Fruit fly (Drosophila melanogaster) whole organism, embryonic: ENCODE results near the gene CG31231.

ENCODE experiments used
- Abd-B ChIP-seq: fragments of 200-800 bp; sonication (Bioruptor generic); optimal IDR thresholded peaks from 2 replicates; lab custom pipeline; 2018; ENCODE audit warnings: missing biosample characterization, mild to moderate bottlenecking, missing genetic modification characterization, moderate library complexity
- BEAF-32 ChIP-seq: fragments of 200-800 bp; sonication (Bioruptor generic); optimal IDR thresholded peaks from 3 replicates; lab custom pipeline; 2017; ENCODE audit warnings: missing biosample characterization, missing genetic modification characterization, mild to moderate bottlenecking, moderate library complexity, missing genetic modification reagents
- CG10267 ChIP-seq: fragments of 200-800 bp; sonication (Bioruptor generic); optimal IDR thresholded peaks from 2 replicates; lab custom pipeline; 2018; ENCODE audit warnings: missing biosample characterization, mild to moderate bottlenecking, missing genetic modification characterization, moderate library complexity
- CG12155 ChIP-seq: fragments of 200-800 bp; sonication (Bioruptor generic); optimal IDR thresholded peaks from 3 replicates; lab custom pipeline; 2016; ENCODE audit warnings: missing biosample characterization, missing genetic modification characterization
- CG12391 ChIP-seq: fragments of 200-800 bp; sonication (Bioruptor generic); optimal IDR thresholded peaks from 3 replicates; lab custom pipeline; 2018; ENCODE audit warnings: missing biosample characterization, mild to moderate bottlenecking, missing genetic modification characterization, moderate library complexity
- CG12659 ChIP-seq: fragments of 200-800 bp; sonication (Bioruptor generic); optimal IDR thresholded peaks from 3 replicates; lab custom pipeline; 2017; ENCODE audit warnings: mild to moderate bottlenecking, missing biosample characterization, missing genetic modification reagents, missing genetic modification characterization
- CG13775 ChIP-seq: fragments of 200-800 bp; sonication (Bioruptor generic); optimal IDR thresholded peaks from 3 replicates; lab custom pipeline; 2017; ENCODE audit warnings: missing biosample characterization, mild to moderate bottlenecking, missing genetic modification characterization
- CG15514 ChIP-seq: fragments of 200-800 bp; sonication (Bioruptor generic); optimal IDR thresholded peaks from 3 replicates; lab custom pipeline; 2017; ENCODE audit warnings: missing biosample characterization, missing genetic modification characterization, mild to moderate bottlenecking, moderate library complexity, missing genetic modification reagents
- CG17802 ChIP-seq: fragments of 200-800 bp; sonication (Bioruptor generic); optimal IDR thresholded peaks from 2 replicates; lab custom pipeline; 2018; ENCODE audit warnings: missing biosample characterization, mild to moderate bottlenecking, missing genetic modification characterization, moderate library complexity
- CG17829 ChIP-seq: fragments of 200-800 bp; optimal IDR thresholded peaks from 2 replicates; lab custom pipeline; 2019; ENCODE audit warnings: missing biosample characterization, mild to moderate bottlenecking, missing genetic modification characterization, moderate library complexity
- CG18011 ChIP-seq: fragments of 200-800 bp; sonication (Bioruptor generic); optimal IDR thresholded peaks from 2 replicates; lab custom pipeline; 2017; ENCODE audit warnings: missing biosample characterization, missing genetic modification characterization, mild to moderate bottlenecking, moderate library complexity, missing genotype
- CG2120 ChIP-seq: fragments of 200-800 bp; sonication (Bioruptor generic); optimal IDR thresholded peaks from 3 replicates; lab custom pipeline; 2016; ENCODE audit warnings: missing biosample characterization, missing genetic modification characterization
- CG30020 ChIP-seq: fragments of 200-800 bp; optimal IDR thresholded peaks from 2 replicates; lab custom pipeline; 2019; ENCODE audit warnings: missing biosample characterization, mild to moderate bottlenecking, missing genetic modification characterization, moderate library complexity
- CG30403 ChIP-seq: fragments of 200-800 bp; sonication (Bioruptor generic); optimal IDR thresholded peaks from 3 replicates; lab custom pipeline; 2016; ENCODE audit warnings: missing biosample characterization, missing genetic modification characterization
- CG43689 ChIP-seq: fragments of 200-800 bp; sonication (Bioruptor generic); IDR thresholded peaks from 2 replicates; pipeline ENCODE4 v1.3.6; 2022; ENCODE audit warnings: missing biosample characterization, missing genetic modification characterization
- CG4424 ChIP-seq: fragments of 200-800 bp; sonication (Bioruptor generic); optimal IDR thresholded peaks from 3 replicates; lab custom pipeline; 2016; ENCODE audit warnings: missing biosample characterization, missing genetic modification characterization
- CG6765 ChIP-seq: fragments of 200-800 bp; sonication (Bioruptor generic); optimal IDR thresholded peaks from 3 replicates; lab custom pipeline; 2017; ENCODE audit warnings: missing biosample characterization, mild to moderate bottlenecking, missing genetic modification characterization
- CG7357 ChIP-seq: fragments of 200-800 bp; sonication (Bioruptor generic); IDR thresholded peaks from 3 replicates; pipeline ENCODE4 v1.3.6; 2022; ENCODE audit warnings: missing biosample characterization, missing genetic modification characterization
- CG7745 ChIP-seq: fragments of 200-800 bp; sonication (Bioruptor generic); optimal IDR thresholded peaks from 2 replicates; lab custom pipeline; 2018; ENCODE audit warnings: missing biosample characterization, mild to moderate bottlenecking, missing genetic modification characterization, moderate library complexity
- CG8089 ChIP-seq: fragments of 200-800 bp; sonication (Bioruptor generic); optimal IDR thresholded peaks from 3 replicates; lab custom pipeline; 2016; ENCODE audit warnings: missing biosample characterization, missing genetic modification characterization
- CG8924 ChIP-seq: fragments of 200-800 bp; optimal IDR thresholded peaks from 3 replicates; lab custom pipeline; 2019; ENCODE audit warnings: missing biosample characterization, mild to moderate bottlenecking, missing genetic modification characterization, moderate library complexity
- CG9727 ChIP-seq: fragments of 200-800 bp; sonication (Bioruptor generic); optimal IDR thresholded peaks from 3 replicates; lab custom pipeline; 2017; ENCODE audit warnings: missing biosample characterization, mild to moderate bottlenecking, missing genetic modification characterization
- Dip3 ChIP-seq: fragments of 200-800 bp; sonication (Bioruptor generic); optimal IDR thresholded peaks from 3 replicates; lab custom pipeline; 2016; ENCODE audit warnings: missing biosample characterization, missing genetic modification characterization
- Dp ChIP-seq: fragments of 200-800 bp; sonication (Bioruptor generic); optimal IDR thresholded peaks from 2 replicates; lab custom pipeline; 2018; ENCODE audit warnings: missing biosample characterization, mild to moderate bottlenecking, missing genetic modification characterization, moderate library complexity
- E2f2 ChIP-seq: fragments of 200-800 bp; sonication (Bioruptor generic); IDR thresholded peaks from 2 replicates; pipeline ENCODE4 v1.3.6; 2022; ENCODE audit warnings: missing biosample characterization, missing genetic modification characterization
- HmgZ ChIP-seq: fragments of 200-800 bp; sonication (Bioruptor generic); optimal IDR thresholded peaks from 2 replicates; lab custom pipeline; 2018; ENCODE audit warnings: missing biosample characterization, mild to moderate bottlenecking, missing genetic modification characterization
- MBD-R2 ChIP-seq: fragments of 200-800 bp; sonication (Bioruptor generic); IDR thresholded peaks from 2 replicates; pipeline ENCODE4 v1.3.6; 2022; ENCODE audit warnings: missing biosample characterization, missing genetic modification characterization
- Med ChIP-seq: fragments of 200-800 bp; sonication (Bioruptor generic); peaks from one replicate; lab custom pipeline; 2016; ENCODE audit warnings: missing biosample characterization, missing genetic modification characterization, mild to moderate bottlenecking, inconsistent platforms, moderate library complexity
- Nf-YA ChIP-seq: fragments of 200-800 bp; sonication (Bioruptor generic); IDR thresholded peaks from 2 replicates; pipeline ENCODE4 v1.3.6; 2022; ENCODE audit warnings: missing biosample characterization, missing genetic modification characterization
- Opbp ChIP-seq: fragments of 200-800 bp; sonication (Bioruptor generic); IDR thresholded peaks from 3 replicates; pipeline ENCODE4 v1.3.6; 2022; ENCODE audit warnings: missing biosample characterization, missing genetic modification characterization; ENCODE audit not compliant: partially characterized antibody
- Sin3A ChIP-seq: fragments of >200 bp; optimal IDR thresholded peaks from 2 replicates; lab custom pipeline; 2018
- Sry-β ChIP-seq: fragments of 200-800 bp; sonication (Bioruptor generic); optimal IDR thresholded peaks from 2 replicates; lab custom pipeline; 2018; ENCODE audit warnings: missing biosample characterization, mild to moderate bottlenecking, missing genetic modification characterization, moderate library complexity
- Xbp1 ChIP-seq: fragments of 200-800 bp; sonication (Bioruptor generic); optimal IDR thresholded peaks from 3 replicates; lab custom pipeline; 2016; ENCODE audit warnings: missing biosample characterization, mild to moderate bottlenecking, missing genetic modification characterization
- YL-1 ChIP-seq: fragments of 200-800 bp; sonication (Bioruptor generic); optimal IDR thresholded peaks from 3 replicates; lab custom pipeline; 2017; ENCODE audit warnings: missing biosample characterization, mild to moderate bottlenecking, missing genetic modification characterization
- ftz-f1 ChIP-seq: fragments of 200-800 bp; sonication (Bioruptor generic); optimal IDR thresholded peaks from 2 replicates; lab custom pipeline; 2016; ENCODE audit warnings: missing biosample characterization, missing genetic modification characterization
- gcm ChIP-seq: fragments of 200-800 bp; sonication (Bioruptor generic); optimal IDR thresholded peaks from 2 replicates; lab custom pipeline; 2019; ENCODE audit warnings: missing biosample characterization, mild to moderate bottlenecking, missing genetic modification characterization, moderate library complexity
- gfzf ChIP-seq: fragments of 200-800 bp; sonication (Bioruptor generic); optimal IDR thresholded peaks from 2 replicates; lab custom pipeline; 2016; ENCODE audit warnings: missing biosample characterization, mild to moderate bottlenecking, missing genetic modification characterization, moderate library complexity
- nerfin-1 ChIP-seq: fragments of 200-800 bp; sonication (Bioruptor generic); optimal IDR thresholded peaks from 3 replicates; lab custom pipeline; 2019; ENCODE audit warnings: missing biosample characterization, mild to moderate bottlenecking, missing genetic modification characterization, moderate library complexity
- phol ChIP-seq: fragments of 200-800 bp; sonication (Bioruptor generic); optimal IDR thresholded peaks from 3 replicates; lab custom pipeline; 2018; ENCODE audit warnings: missing biosample characterization, mild to moderate bottlenecking, missing genetic modification characterization, moderate library complexity
- pnt ChIP-seq: fragments of 200-800 bp; sonication (Bioruptor generic); optimal IDR thresholded peaks from 3 replicates; lab custom pipeline; 2016; ENCODE audit warnings: missing biosample characterization, missing genetic modification characterization
- pzg ChIP-seq: fragments of 200-800 bp; sonication (Bioruptor generic); optimal IDR thresholded peaks from 3 replicates; lab custom pipeline; 2018; ENCODE audit warnings: missing biosample characterization, mild to moderate bottlenecking, missing genetic modification characterization, moderate library complexity
- scrt ChIP-seq: fragments of 200-800 bp; sonication (Bioruptor generic); optimal IDR thresholded peaks from 2 replicates; lab custom pipeline; 2018; ENCODE audit warnings: missing biosample characterization, mild to moderate bottlenecking, missing genetic modification characterization, moderate library complexity
- sd ChIP-seq: fragments of 200-800 bp; sonication (Bioruptor generic); optimal IDR thresholded peaks from 3 replicates; lab custom pipeline; 2018; ENCODE audit warnings: missing biosample characterization, mild to moderate bottlenecking, missing genetic modification characterization, moderate library complexity
- sens ChIP-seq: fragments of 200-800 bp; sonication (Bioruptor generic); peaks from one replicate; lab custom pipeline; 2016; ENCODE audit warnings: missing biosample characterization, missing genetic modification characterization
- sim ChIP-seq: fragments of 200-800 bp; sonication (Bioruptor generic); IDR thresholded peaks from 2 replicates; pipeline ENCODE4 v1.3.6; 2022; ENCODE audit warnings: missing biosample characterization, missing genetic modification characterization
- slou ChIP-seq: fragments of 200-800 bp; sonication (Bioruptor generic); optimal IDR thresholded peaks from 3 replicates; lab custom pipeline; 2016; ENCODE audit warnings: missing biosample characterization, missing genetic modification characterization
- stwl ChIP-seq: fragments of 200-800 bp; sonication (Bioruptor generic); optimal IDR thresholded peaks from 3 replicates; lab custom pipeline; 2018; ENCODE audit warnings: missing biosample characterization, mild to moderate bottlenecking, missing genetic modification characterization, moderate library complexity
- tap ChIP-seq: fragments of 200-800 bp; optimal IDR thresholded peaks from 3 replicates; lab custom pipeline; 2019; ENCODE audit warnings: missing biosample characterization, mild to moderate bottlenecking, missing genetic modification characterization, moderate library complexity
- trem ChIP-seq: fragments of 200-800 bp; optimal IDR thresholded peaks from 3 replicates; lab custom pipeline; 2019; ENCODE audit warnings: missing biosample characterization, mild to moderate bottlenecking, missing genetic modification characterization, moderate library complexity

The CG31231 gene

DNA sequence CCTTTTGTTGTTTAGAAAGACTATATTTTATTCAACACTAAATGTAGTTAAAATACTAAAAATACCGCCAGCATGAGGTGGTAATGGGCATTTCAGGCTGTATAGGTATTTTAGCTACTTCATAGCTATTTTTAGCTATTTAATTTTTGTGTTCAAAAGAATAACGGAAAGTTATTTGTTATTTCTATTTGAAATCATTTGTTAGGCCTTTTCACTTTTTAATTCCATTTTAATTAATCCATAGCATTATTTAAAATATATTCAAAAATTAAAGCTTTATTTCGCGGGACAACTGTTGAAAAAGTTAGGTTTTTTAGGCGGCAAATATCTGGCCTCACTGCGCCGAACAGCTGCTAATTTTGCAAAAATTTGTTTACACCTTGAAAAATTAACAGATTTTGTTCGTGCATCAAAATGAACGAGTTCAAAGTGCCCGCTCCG lies 12.4 kb downstream of the CG31231 start, which contains the start of the genes dind and CG7706 (continued):
- TF ChIP-seq CG4424 = no peak
- peak; percentile 78 for TF ChIP-seq CG7745 (tag; lab: Kevin White, UChicago)
- TF ChIP-seq CG12391 (tag; lab: Kevin White, UChicago) = peak; percentile 58
- TF ChIP-seq CG8924 (tag; lab: Kevin White, UChicago) = peak; percentile 4
- peak; percentile 27 for TF ChIP-seq Xbp1
- TF ChIP-seq CG10267 (tag; lab: Kevin White, UChicago) = peak; percentile 90
- TF ChIP-seq YL-1 (GFP tag; lab: Kevin White, UChicago) = peak; percentile 50
- peak; percentile 47 for TF ChIP-seq E2f2
- TF ChIP-seq CG30403 (GFP tag; lab: Kevin White, UChicago) = peak; percentile 12
- TF ChIP-seq CG17829 (tag; lab: Kevin White, UChicago) = peak; percentile 15
- TF ChIP-seq Nf-YA (GFP tag; lab: Robert Waterston, UW) = no peak
- no peak for TF ChIP-seq CG9727 (GFP tag; lab: Kevin White, UChicago)
- TF ChIP-seq phol (tag; lab: Kevin White, UChicago) = peak; percentile 52
- no peak for TF ChIP-seq Opbp (GFP tag; lab: Robert Waterston, UW)
- peak; percentile 42 for TF ChIP-seq CG18011
- peak; percentile 33 for TF ChIP-seq CG2120 (GFP tag; lab: Kevin White, UChicago)
- TF ChIP-seq gcm (GFP tag; lab: Kevin White, UChicago) = peak; percentile 2
- peak; percentile 0 for TF ChIP-seq CG12155 (GFP tag; lab: Kevin White, UChicago)
- no peak for TF ChIP-seq pnt (GFP tag; lab: Kevin White, UChicago)
- TF ChIP-seq trem (tag; lab: Kevin White, UChicago) = peak; percentile 70
- TF ChIP-seq CG15514 = peak; percentile 9
- TF ChIP-seq nerfin-1 (tag; lab: Kevin White, UChicago) = peak; percentile 99
- peak; percentile 78 for TF ChIP-seq sens (GFP tag; lab: Kevin White, UChicago)
- TF ChIP-seq sd (tag; lab: Kevin White, UChicago) = peak; percentile 93
- no peak for TF ChIP-seq CG8089 (GFP tag; lab: Kevin White, UChicago)
- peak; percentile 40 for TF ChIP-seq Dp (GFP tag; lab: Kevin White, UChicago)
- TF ChIP-seq CG6765 (GFP tag; lab: Kevin White, UChicago) = no peak
- peak; percentile 40; the same call in 1 of the 3 replicates for TF ChIP-seq CG7357 (GFP tag; lab: Robert Waterston, UW)
- no peak for TF ChIP-seq tap (tag; lab: Kevin White, UChicago)
- TF ChIP-seq pzg = peak; percentile 51
- no peak for TF ChIP-seq CG43689 (GFP tag; lab: Robert Waterston, UW)
- TF ChIP-seq CG12659 (GFP tag; lab: Kevin White, UChicago) = peak; percentile 47
- TF ChIP-seq Abd-B = peak; percentile 7
- TF ChIP-seq gfzf (GFP tag; lab: Kevin White, UChicago) = peak; percentile 72
- peak; percentile 86 for TF ChIP-seq CG30020
- TF ChIP-seq MBD-R2 = peak; percentile 79
- TF ChIP-seq Sry-β (GFP tag; lab: Kevin White, UChicago) = peak; percentile 85
- TF ChIP-seq ftz-f1 (GFP tag; lab: Kevin White, UChicago) = peak; percentile 26
- peak; percentile 15 for TF ChIP-seq CG13775
- TF ChIP-seq HmgZ (tag; lab: Kevin White, UChicago) = peak; percentile 15
- TF ChIP-seq slou (GFP tag; lab: Kevin White, UChicago) = no peak
- peak; percentile 59 for TF ChIP-seq CG17802 (tag; lab: Kevin White, UChicago)
- TF ChIP-seq Sin3A = peak; percentile 39
- TF ChIP-seq scrt (GFP tag; lab: Kevin White, UChicago) = peak; percentile 69
- TF ChIP-seq Med (GFP tag; lab: Kevin White, UChicago) = peak; percentile 3
- TF ChIP-seq Dip3 = peak; percentile 0
- TF ChIP-seq stwl = peak; percentile 73
- no peak for TF ChIP-seq sim
- peak; percentile 27 for TF ChIP-seq BEAF-32 (GFP tag; lab: Kevin White, UChicago)
